Fruit fly (Drosophila melanogaster) whole organism, embryonic: ENCODE results near the gene CG3104.

Experiments used
- Abd-B ChIP-seq: fragments of 200-800 bp; sonication (Bioruptor generic); optimal IDR thresholded peaks from 2 replicates; lab custom pipeline; 2018; ENCODE audit warnings: missing biosample characterization, mild to moderate bottlenecking, missing genetic modification characterization, moderate library complexity
- Ada2b ChIP-seq: fragments of 200-800 bp; sonication (Bioruptor generic); IDR thresholded peaks from 2 replicates; pipeline ENCODE4 v1.3.6; 2022; ENCODE audit warnings: missing biosample characterization, missing genetic modification characterization
- Antp ChIP-seq: fragments of 200-800 bp; sonication (Bioruptor generic); optimal IDR thresholded peaks from 3 replicates; lab custom pipeline; 2016; ENCODE audit warnings: missing biosample characterization, missing genetic modification characterization
- Bdp1 ChIP-seq: fragments of 200-800 bp; sonication (Bioruptor generic); optimal IDR thresholded peaks from 3 replicates; lab custom pipeline; 2016; ENCODE audit warnings: missing biosample characterization, missing genetic modification characterization
- CG10147 ChIP-seq: fragments of 200-800 bp; sonication (Bioruptor generic); optimal IDR thresholded peaks from 2 replicates; lab custom pipeline; 2019; ENCODE audit warnings: missing biosample characterization, mild to moderate bottlenecking, missing genetic modification characterization, moderate library complexity
- CG10543 ChIP-seq: fragments of 200-800 bp; sonication (Bioruptor generic); optimal IDR thresholded peaks from 3 replicates; lab custom pipeline; 2017; ENCODE audit warnings: missing biosample characterization, mild to moderate bottlenecking, missing genetic modification characterization, moderate library complexity
- CG11504 ChIP-seq: fragments of 200-800 bp; sonication (Bioruptor generic); optimal IDR thresholded peaks from 3 replicates; lab custom pipeline; 2019; ENCODE audit warnings: missing biosample characterization, mild to moderate bottlenecking, missing genetic modification characterization, moderate library complexity
- CG12659 ChIP-seq: fragments of 200-800 bp; sonication (Bioruptor generic); optimal IDR thresholded peaks from 3 replicates; lab custom pipeline; 2017; ENCODE audit warnings: mild to moderate bottlenecking, missing biosample characterization, missing genetic modification reagents, missing genetic modification characterization
- CG13123 ChIP-seq: fragments of 200-800 bp; sonication (Bioruptor generic); optimal IDR thresholded peaks from 2 replicates; lab custom pipeline; 2016; ENCODE audit warnings: missing biosample characterization, missing genetic modification characterization
- CG1603 ChIP-seq: fragments of 200-800 bp; sonication (Bioruptor generic); optimal IDR thresholded peaks from 2 replicates; lab custom pipeline; 2019; ENCODE audit warnings: missing biosample characterization, mild to moderate bottlenecking, missing genetic modification characterization, moderate library complexity
- CG1792 ChIP-seq: fragments of 200-800 bp; sonication (Bioruptor generic); optimal IDR thresholded peaks from 2 replicates; lab custom pipeline; 2016; ENCODE audit warnings: missing biosample characterization, missing genetic modification characterization
- CG2129 ChIP-seq: fragments of 200-800 bp; sonication (Bioruptor generic); IDR thresholded peaks from 2 replicates; pipeline ENCODE4 v1.3.6; 2022; ENCODE audit warnings: missing biosample characterization, missing genetic modification characterization; ENCODE audit not compliant: partially characterized antibody
- CG30431 ChIP-seq: fragments of 200-800 bp; sonication (Bioruptor generic); optimal IDR thresholded peaks from 2 replicates; lab custom pipeline; 2017; ENCODE audit warnings: missing biosample characterization, missing genetic modification characterization
- CG33557 ChIP-seq: fragments of 200-800 bp; sonication (Bioruptor generic); optimal IDR thresholded peaks from 2 replicates; lab custom pipeline; 2019; ENCODE audit warnings: missing biosample characterization, mild to moderate bottlenecking, missing genetic modification characterization, moderate library complexity
- CG3847 ChIP-seq: fragments of 200-800 bp; sonication (Bioruptor generic); IDR thresholded peaks from 2 replicates; pipeline ENCODE4 v1.3.6; 2022; ENCODE audit warnings: missing biosample characterization, missing genetic modification characterization
- CG4617 ChIP-seq: fragments of 200-800 bp; sonication (Bioruptor generic); optimal IDR thresholded peaks from 3 replicates; lab custom pipeline; 2016; ENCODE audit warnings: missing biosample characterization, missing genetic modification characterization, borderline replicate concordance
- CG4730 ChIP-seq: fragments of 200-800 bp; sonication (Bioruptor generic); IDR thresholded peaks from 2 replicates; pipeline ENCODE4 v1.3.6; 2022; ENCODE audit warnings: missing biosample characterization, missing genetic modification characterization
- CG4854 ChIP-seq: fragments of 200-800 bp; sonication (Bioruptor generic); optimal IDR thresholded peaks from 2 replicates; lab custom pipeline; 2016; ENCODE audit warnings: missing biosample characterization, missing genetic modification characterization, inconsistent platforms
- CG7271 ChIP-seq: fragments of 200-800 bp; sonication (Bioruptor generic); optimal IDR thresholded peaks from 2 replicates; lab custom pipeline; 2018; ENCODE audit warnings: missing biosample characterization, mild to moderate bottlenecking, missing genetic modification characterization, moderate library complexity
- CG7372 ChIP-seq: fragments of 200-800 bp; sonication (Bioruptor generic); IDR thresholded peaks from 2 replicates; pipeline ENCODE4 v1.3.6; 2022; ENCODE audit warnings: missing biosample characterization, missing genetic modification characterization
- CG7786 ChIP-seq: fragments of 200-800 bp; sonication (Bioruptor generic); optimal IDR thresholded peaks from 2 replicates; lab custom pipeline; 2016; ENCODE audit warnings: missing biosample characterization, missing genetic modification characterization
- CG9609 ChIP-seq: fragments of 200-800 bp; sonication (Bioruptor generic); optimal IDR thresholded peaks from 3 replicates; lab custom pipeline; 2016; ENCODE audit warnings: missing biosample characterization, missing genetic modification characterization
- D19A ChIP-seq: fragments of 200-800 bp; optimal IDR thresholded peaks from 3 replicates; lab custom pipeline; 2019; ENCODE audit warnings: missing biosample characterization, mild to moderate bottlenecking, missing genetic modification characterization, moderate library complexity
- Doc3 ChIP-seq: fragments of 200-800 bp; sonication (Bioruptor generic); IDR thresholded peaks from 3 replicates; pipeline ENCODE4 v1.3.6; 2022; ENCODE audit warnings: missing biosample characterization, missing genetic modification characterization; ENCODE audit not compliant: partially characterized antibody
- Drgx ChIP-seq: fragments of 200-800 bp; sonication (Bioruptor generic); IDR thresholded peaks from 2 replicates; pipeline ENCODE4 v1.3.6; 2022; ENCODE audit warnings: missing biosample characterization, missing genetic modification characterization
- HLH4C ChIP-seq: fragments of 200-800 bp; sonication (Bioruptor generic); IDR thresholded peaks from 3 replicates; pipeline ENCODE4 v1.3.6; 2022; ENCODE audit warnings: missing biosample characterization, missing genetic modification characterization; ENCODE audit not compliant: partially characterized antibody
- HLHmδ ChIP-seq: fragments of 200-800 bp; sonication (Bioruptor generic); optimal IDR thresholded peaks from 2 replicates; lab custom pipeline; 2018; ENCODE audit warnings: missing biosample characterization, mild to moderate bottlenecking, missing genetic modification characterization, moderate library complexity
- HmgD ChIP-seq: fragments of 200-800 bp; sonication (Bioruptor generic); optimal IDR thresholded peaks from 3 replicates; lab custom pipeline; 2016; ENCODE audit warnings: missing biosample characterization, missing genetic modification characterization
- MTF-1 ChIP-seq: fragments of 200-800 bp; sonication (Bioruptor generic); optimal IDR thresholded peaks from 2 replicates; lab custom pipeline; 2018; ENCODE audit warnings: missing biosample characterization, mild to moderate bottlenecking, missing genetic modification characterization, borderline replicate concordance
- Ptx1 ChIP-seq: fragments of 200-800 bp; sonication (Bioruptor generic); IDR thresholded peaks from 2 replicates; pipeline ENCODE4 v1.3.6; 2022; ENCODE audit warnings: missing biosample characterization, missing genetic modification characterization
- Sin3A ChIP-seq: fragments of >200 bp; optimal IDR thresholded peaks from 2 replicates; lab custom pipeline; 2018
- Sry-β ChIP-seq: fragments of 200-800 bp; sonication (Bioruptor generic); optimal IDR thresholded peaks from 2 replicates; lab custom pipeline; 2018; ENCODE audit warnings: missing biosample characterization, mild to moderate bottlenecking, missing genetic modification characterization, moderate library complexity
- TFAM ChIP-seq: fragments of 200-800 bp; sonication (Bioruptor generic); optimal IDR thresholded peaks from 2 replicates; lab custom pipeline; 2017; ENCODE audit warnings: missing biosample characterization, missing genetic modification characterization, inconsistent platforms
- Taf1 ChIP-seq: fragments of 200-800 bp; sonication (Bioruptor generic); IDR thresholded peaks from 2 replicates; pipeline ENCODE4 v1.3.6; 2022; ENCODE audit warnings: missing biosample characterization, missing genetic modification characterization
- Usf ChIP-seq: fragments of 200-800 bp; sonication (Bioruptor generic); optimal IDR thresholded peaks from 2 replicates; lab custom pipeline; 2017; ENCODE audit warnings: missing genotype, missing biosample characterization, missing genetic modification characterization
- abd-A ChIP-seq: fragments of 200-800 bp; sonication (Bioruptor generic); optimal IDR thresholded peaks from 3 replicates; lab custom pipeline; 2019; ENCODE audit warnings: missing biosample characterization, mild to moderate bottlenecking, missing genetic modification characterization, moderate library complexity
- hb ChIP-seq: fragments of 200-800 bp; sonication (Bioruptor generic); IDR thresholded peaks from 3 replicates; pipeline ENCODE4 v1.3.6; 2022; ENCODE audit warnings: missing biosample characterization, missing genetic modification characterization; ENCODE audit not compliant: partially characterized antibody
- hbn ChIP-seq: fragments of 200-800 bp; sonication (Bioruptor generic); IDR thresholded peaks from 2 replicates; pipeline ENCODE4 v1.3.6; 2022; ENCODE audit warnings: missing biosample characterization, missing genetic modification characterization; ENCODE audit not compliant: partially characterized antibody
- ind ChIP-seq: fragments of 200-800 bp; sonication (Bioruptor generic); optimal IDR thresholded peaks from 3 replicates; lab custom pipeline; 2016; ENCODE audit warnings: missing biosample characterization, missing genetic modification characterization
- kni ChIP-seq: fragments of 200-800 bp; sonication (Bioruptor generic); optimal IDR thresholded peaks from 3 replicates; lab custom pipeline; 2017; ENCODE audit warnings: mild to moderate bottlenecking, missing biosample characterization, missing genetic modification reagents, missing genetic modification characterization
- lbe ChIP-seq: fragments of 200-800 bp; sonication (Bioruptor generic); optimal IDR thresholded peaks from 2 replicates; lab custom pipeline; 2016; ENCODE audit warnings: missing biosample characterization, mild to moderate bottlenecking, missing genetic modification characterization
- nmo ChIP-seq: fragments of 200-800 bp; sonication (Bioruptor generic); optimal IDR thresholded peaks from 2 replicates; lab custom pipeline; 2018; ENCODE audit warnings: missing biosample characterization, mild to moderate bottlenecking, missing genetic modification characterization, moderate library complexity
- p53 ChIP-seq: fragments of 200-800 bp; sonication (Bioruptor generic); optimal IDR thresholded peaks from 2 replicates; lab custom pipeline; 2016; ENCODE audit warnings: missing biosample characterization, missing genetic modification characterization
- prd ChIP-seq, 3 experiments: fragments of >200 bp in 2 of 3; fragments of 200-800 bp in 1 of 3; sonication (Bioruptor generic) in 1 of 3; optimal IDR thresholded peaks in 2 of 3; IDR thresholded peaks in 1 of 3; 2 replicates in 2 of 3; 3 replicates in 1 of 3; pipeline versions ENCODE4 v1.3.6 to Lab custom; 2017 to 2022; ENCODE audit warnings: missing biosample characterization in 1 of 3, missing genetic modification characterization in 1 of 3
- run ChIP-seq: fragments of 200-800 bp; sonication (Bioruptor generic); optimal IDR thresholded peaks from 3 replicates; lab custom pipeline; 2018; ENCODE audit warnings: missing biosample characterization, mild to moderate bottlenecking, missing genetic modification characterization
- sqz ChIP-seq: fragments of 200-800 bp; sonication (Bioruptor generic); optimal IDR thresholded peaks from 3 replicates; lab custom pipeline; 2018; ENCODE audit warnings: missing biosample characterization, mild to moderate bottlenecking, missing genetic modification characterization
- twi ChIP-seq: fragments of 200-800 bp; optimal IDR thresholded peaks from 2 replicates; lab custom pipeline; 2019; ENCODE audit warnings: missing biosample characterization, mild to moderate bottlenecking, missing genetic modification characterization, moderate library complexity
- zen2 ChIP-seq: fragments of 200-800 bp; sonication (Bioruptor generic); IDR thresholded peaks from 3 replicates; pipeline ENCODE4 v1.3.6; 2022; ENCODE audit warnings: missing biosample characterization, missing genetic modification characterization; ENCODE audit not compliant: partially characterized antibody

CG3104 gene

dm6 chr2L:2872968-2873728 lies 17.6 kb upstream of the CG3104 start (continued):
- TF ChIP-seq Ada2b (no peak), MTF-1 (GFP tag; lab: Kevin White, UChicago) (no peak), sqz (no peak), CG1603 (tag; lab: Kevin White, UChicago) (peak; percentile 10), Abd-B (GFP tag; lab: Kevin White, UChicago) (no peak), HLHmδ (GFP tag; lab: Kevin White, UChicago) (no peak), Ptx1 (peak; percentile 44; the same call in 1 of the 2 replicates), CG11504 (tag; lab: Kevin White, UChicago) (peak; percentile 39), hb (GFP tag; lab: Robert Waterston, UW) (no peak), Drgx (peak; percentile 30; the same call in 1 of the 2 replicates), CG3847 (GFP tag; lab: Robert Waterston, UW) (peak; percentile 27; the same call in 1 of the 2 replicates), CG12659 (peak; percentile 8), CG1792 (GFP tag; lab: Kevin White, UChicago) (no peak), CG7786 (GFP tag; lab: Kevin White, UChicago) (peak; percentile 9), Sin3A (no peak), lbe (GFP tag; lab: Kevin White, UChicago) (no peak), CG7271 (tag; lab: Kevin White, UChicago) (no peak), prd (optimal IDR thresholded peaks at IDR 0.05; lab: Kevin White, UChicago) (no peak), prd (GFP tag; IDR thresholded peaks at IDR 0.05; lab: Robert Waterston, UW) (peak; percentile 63), CG2129 (GFP tag; lab: Robert Waterston, UW) (no peak), nmo (GFP tag; lab: Kevin White, UChicago) (peak; percentile 7), hbn (GFP tag; lab: Robert Waterston, UW) (no peak), zen2 (GFP tag; lab: Robert Waterston, UW) (no peak), p53 (no peak), CG10147 (no peak), HmgD (no peak), D19A (tag; lab: Kevin White, UChicago) (peak; percentile 1), CG4617 (no peak), CG13123 (GFP tag; lab: Kevin White, UChicago) (no peak), CG30431 (GFP tag; lab: Kevin White, UChicago) (no peak), ind (GFP tag; lab: Kevin White, UChicago) (peak; percentile 14), run (no peak), Doc3 (GFP tag; lab: Robert Waterston, UW) (no peak), Antp (GFP tag; lab: Kevin White, UChicago) (peak; percentile 4), twi (no peak), Taf1 (GFP tag; lab: Robert Waterston, UW) (peak; percentile 31; the same call in 1 of the 2 replicates), CG33557 (no peak), CG4854 (GFP tag; lab: Kevin White, UChicago) (no peak), Usf (GFP tag; lab: Kevin White, UChicago) (no peak), TFAM (GFP tag; lab: Kevin White, UChicago) (no peak), HLH4C (GFP tag; lab: Robert Waterston, UW) (no peak), CG7372 (GFP tag; lab: Robert Waterston, UW) (no peak), abd-A (tag; lab: Kevin White, UChicago) (no peak), CG9609 (GFP tag; lab: Kevin White, UChicago) (peak; percentile 11), Sry-β (GFP tag; lab: Kevin White, UChicago) (no peak), CG10543 (GFP tag; lab: Kevin White, UChicago) (no peak), kni (no peak), Bdp1 (no peak), CG4730 (no peak)
